Fruit fly (Drosophila melanogaster) whole organism, embryonic: ENCODE data around the gene CG2794.
A peak's percentile ranks its signal among the peaks of the same experiment; 100 is the strongest.

Source experiments
- Abd-B ChIP-seq: fragments of 200-800 bp; sonication (Bioruptor generic); optimal IDR thresholded peaks from 2 replicates; lab custom pipeline; 2018; ENCODE audit warnings: missing biosample characterization, mild to moderate bottlenecking, missing genetic modification characterization, moderate library complexity
- Adf1 ChIP-seq: fragments of 200-800 bp; sonication (Bioruptor generic); IDR thresholded peaks from 2 replicates; pipeline ENCODE4 v1.3.6; 2022; ENCODE audit warnings: missing biosample characterization, missing genetic modification characterization
- Antp ChIP-seq: fragments of 200-800 bp; sonication (Bioruptor generic); optimal IDR thresholded peaks from 3 replicates; lab custom pipeline; 2016; ENCODE audit warnings: missing biosample characterization, missing genetic modification characterization
- C15 ChIP-seq: fragments of 200-800 bp; sonication (Bioruptor generic); IDR thresholded peaks from 3 replicates; pipeline ENCODE4 v1.3.6; 2022; ENCODE audit warnings: missing biosample characterization, missing genetic modification characterization
- CG10979 ChIP-seq: fragments of 200-800 bp; sonication (Bioruptor generic); optimal IDR thresholded peaks from 2 replicates; lab custom pipeline; 2018; ENCODE audit warnings: missing biosample characterization, mild to moderate bottlenecking, missing genetic modification characterization, moderate library complexity
- CG11093 ChIP-seq: fragments of 200-800 bp; sonication (Bioruptor generic); IDR thresholded peaks from 3 replicates; pipeline ENCODE4 v1.3.6; 2022; ENCODE audit warnings: missing biosample characterization, missing genetic modification characterization
- CG14860 ChIP-seq: fragments of 200-800 bp; sonication (Bioruptor generic); IDR thresholded peaks from 3 replicates; pipeline ENCODE4 v1.3.6; 2022; ENCODE audit warnings: missing biosample characterization, missing genetic modification characterization; ENCODE audit not compliant: partially characterized antibody
- CG15514 ChIP-seq: fragments of 200-800 bp; sonication (Bioruptor generic); optimal IDR thresholded peaks from 3 replicates; lab custom pipeline; 2017; ENCODE audit warnings: missing biosample characterization, missing genetic modification characterization, mild to moderate bottlenecking, moderate library complexity, missing genetic modification reagents
- CG1647 ChIP-seq: fragments of 200-800 bp; sonication (Bioruptor generic); optimal IDR thresholded peaks from 3 replicates; lab custom pipeline; 2016; ENCODE audit warnings: missing biosample characterization, missing genetic modification characterization
- CG1792 ChIP-seq: fragments of 200-800 bp; sonication (Bioruptor generic); optimal IDR thresholded peaks from 2 replicates; lab custom pipeline; 2016; ENCODE audit warnings: missing biosample characterization, missing genetic modification characterization
- CG30403 ChIP-seq: fragments of 200-800 bp; sonication (Bioruptor generic); optimal IDR thresholded peaks from 3 replicates; lab custom pipeline; 2016; ENCODE audit warnings: missing biosample characterization, missing genetic modification characterization
- CG33557 ChIP-seq: fragments of 200-800 bp; sonication (Bioruptor generic); optimal IDR thresholded peaks from 2 replicates; lab custom pipeline; 2019; ENCODE audit warnings: missing biosample characterization, mild to moderate bottlenecking, missing genetic modification characterization, moderate library complexity
- CG7372 ChIP-seq: fragments of 200-800 bp; sonication (Bioruptor generic); IDR thresholded peaks from 2 replicates; pipeline ENCODE4 v1.3.6; 2022; ENCODE audit warnings: missing biosample characterization, missing genetic modification characterization
- CG7987 ChIP-seq: fragments of 200-800 bp; sonication (Bioruptor generic); optimal IDR thresholded peaks from 2 replicates; lab custom pipeline; 2018; ENCODE audit warnings: missing biosample characterization, mild to moderate bottlenecking, missing genetic modification characterization, moderate library complexity
- CG8290 ChIP-seq, 3 experiments: fragments of 200-800 bp; sonication (Bioruptor generic); optimal IDR thresholded peaks; 2 replicates each; lab custom pipeline; 2016 to 2019; ENCODE audit warnings: missing biosample characterization in 3 of 3, missing genetic modification characterization in 3 of 3, mild to moderate bottlenecking in 2 of 3, moderate library complexity in 1 of 3
- CG8924 ChIP-seq: fragments of 200-800 bp; optimal IDR thresholded peaks from 3 replicates; lab custom pipeline; 2019; ENCODE audit warnings: missing biosample characterization, mild to moderate bottlenecking, missing genetic modification characterization, moderate library complexity
- CG9817 ChIP-seq: fragments of 200-800 bp; sonication (Bioruptor generic); optimal IDR thresholded peaks from 2 replicates; lab custom pipeline; 2018; ENCODE audit warnings: missing biosample characterization, mild to moderate bottlenecking, missing genetic modification characterization, moderate library complexity
- CG9876 ChIP-seq: fragments of 200-800 bp; sonication (Bioruptor generic); optimal IDR thresholded peaks from 2 replicates; lab custom pipeline; 2016; ENCODE audit warnings: missing biosample characterization, missing genetic modification characterization
- Chrac-16 ChIP-seq: fragments of 200-800 bp; sonication (Bioruptor generic); optimal IDR thresholded peaks from 3 replicates; lab custom pipeline; 2016; ENCODE audit warnings: missing biosample characterization, missing genetic modification characterization
- Dip2 ChIP-seq: fragments of 200-800 bp; sonication (Bioruptor generic); IDR thresholded peaks from 2 replicates; pipeline ENCODE4 v1.3.6; 2022; ENCODE audit warnings: missing biosample characterization, missing genetic modification characterization
- E2f2 ChIP-seq: fragments of 200-800 bp; sonication (Bioruptor generic); IDR thresholded peaks from 2 replicates; pipeline ENCODE4 v1.3.6; 2022; ENCODE audit warnings: missing biosample characterization, missing genetic modification characterization
- Elba2 ChIP-seq: fragments of 200-800 bp; sonication (Bioruptor generic); optimal IDR thresholded peaks from 3 replicates; lab custom pipeline; 2016; ENCODE audit warnings: missing biosample characterization, missing genetic modification characterization
- Ets97D ChIP-seq: fragments of 200-800 bp; sonication (Bioruptor generic); optimal IDR thresholded peaks from 3 replicates; lab custom pipeline; 2016; ENCODE audit warnings: missing biosample characterization, missing genetic modification characterization
- HLH54F ChIP-seq: fragments of 200-800 bp; sonication (Bioruptor generic); optimal IDR thresholded peaks from 3 replicates; lab custom pipeline; 2016; ENCODE audit warnings: missing biosample characterization, missing genetic modification characterization
- Hey ChIP-seq: fragments of 200-800 bp; sonication (Bioruptor generic); optimal IDR thresholded peaks from 3 replicates; lab custom pipeline; 2018; ENCODE audit warnings: missing biosample characterization, mild to moderate bottlenecking, missing genetic modification characterization
- Hr3 ChIP-seq: fragments of 200-800 bp; sonication (Bioruptor generic); optimal IDR thresholded peaks from 3 replicates; lab custom pipeline; 2016; ENCODE audit warnings: missing biosample characterization, missing genetic modification characterization
- Hsf ChIP-seq: fragments of 200-800 bp; sonication (Bioruptor generic); optimal IDR thresholded peaks from 3 replicates; lab custom pipeline; 2016; ENCODE audit warnings: missing biosample characterization, missing genetic modification characterization
- Mad ChIP-seq: fragments of 200-800 bp; sonication (Bioruptor generic); optimal IDR thresholded peaks from 2 replicates; lab custom pipeline; 2016; ENCODE audit warnings: missing biosample characterization, missing genetic modification characterization
- Mes4 ChIP-seq: fragments of 200-800 bp; sonication (Bioruptor generic); optimal IDR thresholded peaks from 2 replicates; lab custom pipeline; 2016; ENCODE audit warnings: missing biosample characterization, missing genetic modification characterization
- PHDP ChIP-seq: fragments of 200-800 bp; sonication (Bioruptor generic); optimal IDR thresholded peaks from 3 replicates; lab custom pipeline; 2018; ENCODE audit warnings: missing biosample characterization, mild to moderate bottlenecking, missing genetic modification characterization, moderate library complexity
- Vsx1 ChIP-seq: fragments of 200-800 bp; sonication (Bioruptor generic); optimal IDR thresholded peaks from 2 replicates; lab custom pipeline; 2017; ENCODE audit warnings: missing biosample characterization, mild to moderate bottlenecking, missing genetic modification characterization, missing genetic modification reagents
- Xbp1 ChIP-seq: fragments of 200-800 bp; sonication (Bioruptor generic); optimal IDR thresholded peaks from 3 replicates; lab custom pipeline; 2016; ENCODE audit warnings: missing biosample characterization, mild to moderate bottlenecking, missing genetic modification characterization
- abd-A ChIP-seq: fragments of 200-800 bp; sonication (Bioruptor generic); optimal IDR thresholded peaks from 3 replicates; lab custom pipeline; 2019; ENCODE audit warnings: missing biosample characterization, mild to moderate bottlenecking, missing genetic modification characterization, moderate library complexity
- chinmo ChIP-seq: fragments of 200-800 bp; sonication (Bioruptor generic); IDR thresholded peaks from 4 replicates; pipeline ENCODE4 v1.3.6; 2022; ENCODE audit warnings: missing biosample characterization, missing genetic modification characterization; ENCODE audit not compliant: partially characterized antibody
- chm ChIP-seq: fragments of 200-800 bp; sonication (Bioruptor generic); IDR thresholded peaks from 2 replicates; pipeline ENCODE4 v1.3.6; 2022; ENCODE audit warnings: missing biosample characterization, missing genetic modification characterization
- eyg ChIP-seq: fragments of 200-800 bp; sonication (Bioruptor generic); optimal IDR thresholded peaks from 3 replicates; lab custom pipeline; 2016; ENCODE audit warnings: missing biosample characterization, missing genetic modification characterization
- fd102C ChIP-seq: fragments of 200-800 bp; sonication (Bioruptor generic); optimal IDR thresholded peaks from 2 replicates; lab custom pipeline; 2018; ENCODE audit warnings: missing biosample characterization, mild to moderate bottlenecking, missing genetic modification characterization, moderate library complexity
- gro ChIP-seq: fragments of 200-800 bp; sonication (Bioruptor generic); optimal IDR thresholded peaks from 2 replicates; lab custom pipeline; 2016; ENCODE audit warnings: missing biosample characterization, missing genetic modification characterization
- gsb ChIP-seq: fragments of 200-800 bp; sonication (Bioruptor generic); IDR thresholded peaks from 2 replicates; pipeline ENCODE4 v1.3.6; 2022; ENCODE audit warnings: missing biosample characterization, missing genetic modification characterization
- hb ChIP-seq: fragments of 200-800 bp; sonication (Bioruptor generic); IDR thresholded peaks from 3 replicates; pipeline ENCODE4 v1.3.6; 2022; ENCODE audit warnings: missing biosample characterization, missing genetic modification characterization; ENCODE audit not compliant: partially characterized antibody
- nerfin-1 ChIP-seq: fragments of 200-800 bp; sonication (Bioruptor generic); optimal IDR thresholded peaks from 3 replicates; lab custom pipeline; 2019; ENCODE audit warnings: missing biosample characterization, mild to moderate bottlenecking, missing genetic modification characterization, moderate library complexity
- nom ChIP-seq: fragments of 200-800 bp; sonication (Bioruptor generic); optimal IDR thresholded peaks from 2 replicates; lab custom pipeline; 2017; ENCODE audit warnings: missing biosample characterization, missing genetic modification characterization, mild to moderate bottlenecking, moderate library complexity, missing genetic modification reagents
- prd ChIP-seq, 3 experiments: fragments of >200 bp in 2 of 3; fragments of 200-800 bp in 1 of 3; sonication (Bioruptor generic) in 1 of 3; optimal IDR thresholded peaks in 2 of 3; IDR thresholded peaks in 1 of 3; 2 replicates in 2 of 3; 3 replicates in 1 of 3; pipeline versions ENCODE4 v1.3.6 to Lab custom; 2017 to 2022; ENCODE audit warnings: missing biosample characterization in 1 of 3, missing genetic modification characterization in 1 of 3
- psq ChIP-seq: fragments of 200-800 bp; sonication (Bioruptor generic); optimal IDR thresholded peaks from 2 replicates; lab custom pipeline; 2017; ENCODE audit warnings: missing biosample characterization, missing genetic modification characterization
- pum ChIP-seq: fragments of 200-800 bp; sonication (Bioruptor generic); optimal IDR thresholded peaks from 2 replicates; lab custom pipeline; 2016; ENCODE audit warnings: missing biosample characterization, missing genetic modification characterization
- seq ChIP-seq: fragments of 200-800 bp; sonication (Bioruptor generic); IDR thresholded peaks from 2 replicates; pipeline ENCODE4 v1.3.6; 2022; ENCODE audit warnings: missing biosample characterization, missing genetic modification characterization
- sim ChIP-seq: fragments of 200-800 bp; sonication (Bioruptor generic); IDR thresholded peaks from 2 replicates; pipeline ENCODE4 v1.3.6; 2022; ENCODE audit warnings: missing biosample characterization, missing genetic modification characterization
- tgo ChIP-seq: fragments of 200-800 bp; sonication (Bioruptor generic); IDR thresholded peaks from 3 replicates; pipeline ENCODE4 v1.3.6; 2022; ENCODE audit warnings: missing biosample characterization, missing genetic modification characterization
- zf30C ChIP-seq: fragments of 200-800 bp; sonication (Bioruptor generic); optimal IDR thresholded peaks from 3 replicates; lab custom pipeline; 2018; ENCODE audit warnings: missing biosample characterization, mild to moderate bottlenecking, missing genetic modification characterization

Gene CG2794

DNA sequence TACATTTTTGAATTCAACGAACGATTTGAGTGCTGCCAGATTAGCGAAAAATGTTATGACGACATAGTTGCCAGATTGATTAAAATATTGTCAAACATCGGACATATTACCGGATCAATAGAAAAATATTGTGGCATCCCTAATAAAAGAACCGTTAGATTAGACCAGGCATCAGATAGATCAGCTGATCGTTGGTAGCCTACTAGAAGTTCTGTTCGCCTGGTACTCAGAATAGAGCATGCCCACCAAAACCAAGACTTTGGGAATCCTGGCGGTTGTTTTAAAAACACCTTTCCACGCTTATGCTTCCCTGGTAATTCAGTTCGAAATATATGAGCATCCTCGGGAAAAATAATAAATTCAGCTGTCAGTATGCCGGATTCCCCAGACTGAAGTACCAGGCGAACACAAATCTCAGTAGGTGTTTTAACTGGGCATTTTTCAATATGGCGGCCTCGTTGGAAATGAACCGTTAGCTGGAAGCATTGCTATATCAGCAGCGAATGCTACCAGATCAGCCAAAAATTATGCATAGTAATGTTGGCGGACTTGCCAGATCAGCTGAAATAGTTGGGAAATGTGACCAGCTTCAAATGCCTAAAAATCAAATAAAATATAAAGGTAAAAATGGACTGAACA, 23.3 kb upstream of the CG2794 start (continued):
- no peak for TF ChIP-seq eyg (GFP tag; lab: Kevin White, UChicago)
- TF ChIP-seq Adf1 (GFP tag; lab: Robert Waterston, UW): no peak
- no peak for TF ChIP-seq CG9876 (GFP tag; lab: Kevin White, UChicago)
- no peak for TF ChIP-seq Hsf (GFP tag; lab: Kevin White, UChicago)
- no peak for TF ChIP-seq Vsx1 (GFP tag; lab: Kevin White, UChicago)
- TF ChIP-seq sim (GFP tag; lab: Robert Waterston, UW): 0 out of 2 replicates have a peak, but pooled peaks have one; percentile 21
- peak; percentile 74 for TF ChIP-seq E2f2
- TF ChIP-seq seq: no peak
- no peak for TF ChIP-seq fd102C
- peak; percentile 56 for TF ChIP-seq zf30C
- no peak for TF ChIP-seq chm (GFP tag; lab: Robert Waterston, UW)
- TF ChIP-seq nom: peak; percentile 21
- TF ChIP-seq C15 (GFP tag; lab: Robert Waterston, UW): no peak
- no peak for TF ChIP-seq CG1647 (GFP tag; lab: Kevin White, UChicago)
- TF ChIP-seq Antp (GFP tag; lab: Kevin White, UChicago): no peak
- peak; percentile 52 for TF ChIP-seq CG8924 (tag; lab: Kevin White, UChicago)
- peak; percentile 29 for TF ChIP-seq CG15514 (GFP tag; lab: Kevin White, UChicago)
- TF ChIP-seq CG1792 (GFP tag; lab: Kevin White, UChicago): no peak
- TF ChIP-seq CG33557 (GFP tag; lab: Kevin White, UChicago): peak; percentile 62
- TF ChIP-seq HLH54F: no peak
- peak; percentile 28 for TF ChIP-seq Abd-B (GFP tag; lab: Kevin White, UChicago)
- TF ChIP-seq Mad (GFP tag; lab: Kevin White, UChicago): no peak
- TF ChIP-seq chinmo: 0 out of 4 replicates have a peak, but pooled peaks have one; percentile 68
- TF ChIP-seq Chrac-16 (GFP tag; lab: Kevin White, UChicago): no peak
- TF ChIP-seq hb (GFP tag; lab: Robert Waterston, UW): no peak
- no peak for TF ChIP-seq pum (GFP tag; lab: Kevin White, UChicago)
- TF ChIP-seq Dip2 (GFP tag; lab: Robert Waterston, UW): no peak
- TF ChIP-seq Mes4 (GFP tag; lab: Kevin White, UChicago): peak; percentile 21
- no peak for TF ChIP-seq Elba2
- peak; percentile 95 for TF ChIP-seq abd-A
- no peak for TF ChIP-seq Hr3 (GFP tag; lab: Kevin White, UChicago)
- TF ChIP-seq psq (GFP tag; lab: Kevin White, UChicago): no peak
- no peak for TF ChIP-seq gro (GFP tag; lab: Kevin White, UChicago)
- TF ChIP-seq nerfin-1 (tag; lab: Kevin White, UChicago): peak; percentile 58
- TF ChIP-seq PHDP (tag; lab: Kevin White, UChicago): peak; percentile 35
- TF ChIP-seq CG14860: peak; percentile 62; the same call in 2 of the 3 replicates
- peak; percentile 25 for TF ChIP-seq Xbp1 (GFP tag; lab: Kevin White, UChicago)
- TF ChIP-seq CG7987 (GFP tag; lab: Kevin White, UChicago): no peak
- TF ChIP-seq CG7372: no peak
- TF ChIP-seq CG8290 (GFP tag; optimal IDR thresholded peaks at IDR 0.05; lab: Kevin White, UChicago): peak; percentile 92
- TF ChIP-seq CG8290 (tag; optimal IDR thresholded peaks at IDR 0.05; lab: Kevin White, UChicago): peak; percentile 76 to 92
- no peak for TF ChIP-seq Hey (tag; lab: Kevin White, UChicago)
- TF ChIP-seq CG10979: no peak
- no peak for TF ChIP-seq CG9817 (tag; lab: Kevin White, UChicago)
- TF ChIP-seq tgo: no peak
- no peak for TF ChIP-seq gsb
- TF ChIP-seq CG30403 (GFP tag; lab: Kevin White, UChicago): no peak
- TF ChIP-seq prd (optimal IDR thresholded peaks at IDR 0.05; lab: Kevin White, UChicago): no peak
- no peak for TF ChIP-seq prd (GFP tag; IDR thresholded peaks at IDR 0.05; lab: Robert Waterston, UW)
- TF ChIP-seq CG11093 (GFP tag; lab: Robert Waterston, UW): no peak
- peak; percentile 82 for TF ChIP-seq Ets97D (GFP tag; lab: Kevin White, UChicago)
